Fruit fly (Drosophila melanogaster) whole organism, embryonic: ENCODE results near the gene Arp3.
A peak's percentile ranks its signal among the peaks of the same experiment; 100 is the strongest.

Experiments used
- Adf1 ChIP-seq: fragments of 200-800 bp; sonication (Bioruptor generic); IDR thresholded peaks from 2 replicates; pipeline ENCODE4 v1.3.6; 2022; ENCODE audit warnings: missing biosample characterization, missing genetic modification characterization
- Atf6 ChIP-seq: fragments of 200-800 bp; sonication (Bioruptor generic); IDR thresholded peaks from 2 replicates; pipeline ENCODE4 v1.3.6; 2022; ENCODE audit warnings: missing biosample characterization, missing genetic modification characterization
- C15 ChIP-seq: fragments of 200-800 bp; sonication (Bioruptor generic); IDR thresholded peaks from 3 replicates; pipeline ENCODE4 v1.3.6; 2022; ENCODE audit warnings: missing biosample characterization, missing genetic modification characterization
- CG10147 ChIP-seq: fragments of 200-800 bp; sonication (Bioruptor generic); optimal IDR thresholded peaks from 2 replicates; lab custom pipeline; 2019; ENCODE audit warnings: missing biosample characterization, mild to moderate bottlenecking, missing genetic modification characterization, moderate library complexity
- CG1024 ChIP-seq: fragments of 200-800 bp; sonication (Bioruptor generic); IDR thresholded peaks from 2 replicates; pipeline ENCODE4 v1.3.6; 2022; ENCODE audit warnings: missing biosample characterization, missing genetic modification characterization
- CG10366 ChIP-seq: fragments of 200-800 bp; sonication (Bioruptor generic); IDR thresholded peaks from 2 replicates; pipeline ENCODE4 v1.3.6; 2022; ENCODE audit warnings: missing biosample characterization, missing genetic modification characterization
- CG11504 ChIP-seq: fragments of 200-800 bp; sonication (Bioruptor generic); optimal IDR thresholded peaks from 3 replicates; lab custom pipeline; 2019; ENCODE audit warnings: missing biosample characterization, mild to moderate bottlenecking, missing genetic modification characterization, moderate library complexity
- CG12219 ChIP-seq: fragments of 200-800 bp; sonication (Bioruptor generic); optimal IDR thresholded peaks from 3 replicates; lab custom pipeline; 2018; ENCODE audit warnings: missing biosample characterization, mild to moderate bottlenecking, missing genetic modification characterization
- CG12236 ChIP-seq: fragments of 200-800 bp; sonication (Bioruptor generic); optimal IDR thresholded peaks from 2 replicates; lab custom pipeline; 2016; ENCODE audit warnings: missing biosample characterization, missing genetic modification characterization
- CG12769 ChIP-seq: fragments of 200-800 bp; sonication (Bioruptor generic); optimal IDR thresholded peaks from 2 replicates; lab custom pipeline; 2019; ENCODE audit warnings: missing biosample characterization, mild to moderate bottlenecking, missing genetic modification characterization, moderate library complexity
- CG15269 ChIP-seq: fragments of 200-800 bp; sonication (Bioruptor generic); optimal IDR thresholded peaks from 2 replicates; lab custom pipeline; 2018; ENCODE audit warnings: missing biosample characterization, mild to moderate bottlenecking, missing genetic modification characterization, moderate library complexity
- CG15601 ChIP-seq: fragments of 200-800 bp; sonication (Bioruptor generic); optimal IDR thresholded peaks from 3 replicates; lab custom pipeline; 2019; ENCODE audit warnings: missing biosample characterization, mild to moderate bottlenecking, missing genetic modification characterization, moderate library complexity
- CG1792 ChIP-seq: fragments of 200-800 bp; sonication (Bioruptor generic); optimal IDR thresholded peaks from 2 replicates; lab custom pipeline; 2016; ENCODE audit warnings: missing biosample characterization, missing genetic modification characterization
- CG32532 ChIP-seq: fragments of 200-800 bp; sonication (Bioruptor generic); IDR thresholded peaks from 2 replicates; pipeline ENCODE4 v1.3.6; 2022; ENCODE audit warnings: missing biosample characterization, missing genetic modification characterization
- CG3726 ChIP-seq: fragments of 200-800 bp; sonication (Bioruptor generic); IDR thresholded peaks from 3 replicates; pipeline ENCODE4, ENCODE4 v1.3.6; 2022; ENCODE audit warnings: missing biosample characterization, missing genetic modification characterization
- CG4328 ChIP-seq: fragments of 200-800 bp; sonication (Bioruptor generic); optimal IDR thresholded peaks from 3 replicates; lab custom pipeline; 2017; ENCODE audit warnings: missing biosample characterization, missing genetic modification reagents, missing genetic modification characterization
- CG6813 ChIP-seq: fragments of 200-800 bp; sonication (Bioruptor generic); optimal IDR thresholded peaks from 2 replicates; lab custom pipeline; 2017; ENCODE audit warnings: missing biosample characterization, missing genetic modification characterization, mild to moderate bottlenecking, moderate library complexity, missing genetic modification reagents
- CG7987 ChIP-seq: fragments of 200-800 bp; sonication (Bioruptor generic); optimal IDR thresholded peaks from 2 replicates; lab custom pipeline; 2018; ENCODE audit warnings: missing biosample characterization, mild to moderate bottlenecking, missing genetic modification characterization, moderate library complexity
- CG8478 ChIP-seq: fragments of >200 bp; optimal IDR thresholded peaks from 2 replicates; lab custom pipeline; 2018
- CG9437 ChIP-seq: fragments of 200-800 bp; sonication (Bioruptor generic); optimal IDR thresholded peaks from 2 replicates; lab custom pipeline; 2018; ENCODE audit warnings: missing biosample characterization, mild to moderate bottlenecking, missing genetic modification characterization
- CG9727 ChIP-seq: fragments of 200-800 bp; sonication (Bioruptor generic); optimal IDR thresholded peaks from 3 replicates; lab custom pipeline; 2017; ENCODE audit warnings: missing biosample characterization, mild to moderate bottlenecking, missing genetic modification characterization
- Dbx ChIP-seq: fragments of 200-800 bp; sonication (Bioruptor generic); IDR thresholded peaks from 3 replicates; pipeline ENCODE4 v1.3.6; 2022; ENCODE audit warnings: missing biosample characterization, missing genetic modification characterization
- Deaf1 ChIP-seq: fragments of 200-800 bp; optimal IDR thresholded peaks from 3 replicates; lab custom pipeline; 2019; ENCODE audit warnings: missing biosample characterization, mild to moderate bottlenecking, missing genetic modification characterization, moderate library complexity
- Dfd ChIP-seq, 2 experiments: fragments of >200 bp; optimal IDR thresholded peaks; 2 replicates each; lab custom pipeline; 2017; ENCODE audit warnings: missing biosample characterization in 2 of 2, missing genetic modification characterization in 2 of 2
- Dll ChIP-seq: fragments of 200-800 bp; sonication (Bioruptor generic); IDR thresholded peaks from 4 replicates; pipeline ENCODE4 v1.3.6; 2022; ENCODE audit warnings: missing biosample characterization, missing genetic modification characterization; ENCODE audit not compliant: partially characterized antibody
- Drgx ChIP-seq: fragments of 200-800 bp; sonication (Bioruptor generic); IDR thresholded peaks from 2 replicates; pipeline ENCODE4 v1.3.6; 2022; ENCODE audit warnings: missing biosample characterization, missing genetic modification characterization
- MBD-R2 ChIP-seq: fragments of 200-800 bp; sonication (Bioruptor generic); IDR thresholded peaks from 2 replicates; pipeline ENCODE4 v1.3.6; 2022; ENCODE audit warnings: missing biosample characterization, missing genetic modification characterization
- MESR4 ChIP-seq: fragments of 200-800 bp; sonication (Bioruptor generic); optimal IDR thresholded peaks from 2 replicates; lab custom pipeline; 2018; ENCODE audit warnings: missing biosample characterization, mild to moderate bottlenecking, missing genetic modification characterization, moderate library complexity
- Myb ChIP-seq: fragments of 200-800 bp; sonication (Bioruptor generic); optimal IDR thresholded peaks from 2 replicates; lab custom pipeline; 2016; ENCODE audit warnings: missing biosample characterization, missing genetic modification characterization
- NK7.1 ChIP-seq: fragments of 200-800 bp; sonication (Bioruptor generic); optimal IDR thresholded peaks from 3 replicates; lab custom pipeline; 2016; ENCODE audit warnings: missing biosample characterization, missing genetic modification characterization
- Rfx ChIP-seq: fragments of 200-800 bp; sonication (Bioruptor generic); IDR thresholded peaks from 2 replicates; pipeline ENCODE4 v1.3.6; 2022; ENCODE audit warnings: missing biosample characterization, missing genetic modification characterization
- Side ChIP-seq: fragments of 200-800 bp; sonication (Bioruptor generic); optimal IDR thresholded peaks from 2 replicates; lab custom pipeline; 2016; ENCODE audit warnings: missing biosample characterization, missing genetic modification characterization
- Sry-δ ChIP-seq: fragments of 200-800 bp; sonication (Bioruptor generic); optimal IDR thresholded peaks from 2 replicates; lab custom pipeline; 2016; ENCODE audit warnings: missing biosample characterization, missing genetic modification characterization
- ab ChIP-seq: fragments of 200-800 bp; sonication (Bioruptor generic); optimal IDR thresholded peaks from 2 replicates; lab custom pipeline; 2016; ENCODE audit warnings: missing biosample characterization, missing genetic modification characterization
- abd-A ChIP-seq: fragments of 200-800 bp; sonication (Bioruptor generic); optimal IDR thresholded peaks from 3 replicates; lab custom pipeline; 2019; ENCODE audit warnings: missing biosample characterization, mild to moderate bottlenecking, missing genetic modification characterization, moderate library complexity
- bcd ChIP-seq: fragments of 200-800 bp; sonication (Bioruptor generic); optimal IDR thresholded peaks from 2 replicates; lab custom pipeline; 2017; ENCODE audit warnings: missing biosample characterization, mild to moderate bottlenecking, missing genetic modification characterization
- btn ChIP-seq: fragments of 200-800 bp; sonication (Bioruptor generic); optimal IDR thresholded peaks from 2 replicates; lab custom pipeline; 2016; ENCODE audit warnings: missing biosample characterization, missing genetic modification characterization
- caup ChIP-seq: fragments of 200-800 bp; sonication (Bioruptor generic); optimal IDR thresholded peaks from 3 replicates; lab custom pipeline; 2017; ENCODE audit warnings: missing biosample characterization, mild to moderate bottlenecking, missing genetic modification characterization, moderate library complexity; ENCODE audit not compliant: severe bottlenecking
- gce ChIP-seq: fragments of 200-800 bp; sonication (Bioruptor generic); IDR thresholded peaks from 3 replicates; pipeline ENCODE4 v1.3.6; 2022; ENCODE audit warnings: missing biosample characterization, missing genetic modification characterization
- grau ChIP-seq: fragments of 200-800 bp; optimal IDR thresholded peaks from 3 replicates; lab custom pipeline; 2019; ENCODE audit warnings: missing biosample characterization, mild to moderate bottlenecking, missing genetic modification characterization, moderate library complexity
- grn ChIP-seq: fragments of 200-800 bp; sonication (Bioruptor generic); optimal IDR thresholded peaks from 3 replicates; lab custom pipeline; 2017; ENCODE audit warnings: missing biosample characterization, missing genetic modification characterization
- hth ChIP-seq: fragments of >200 bp; optimal IDR thresholded peaks from 2 replicates; lab custom pipeline; 2017; ENCODE audit warnings: inconsistent platforms
- kay ChIP-seq: fragments of 200-800 bp; sonication (Bioruptor generic); optimal IDR thresholded peaks from 2 replicates; lab custom pipeline; 2016; ENCODE audit warnings: missing biosample characterization, missing genetic modification characterization
- kni ChIP-seq: fragments of 200-800 bp; sonication (Bioruptor generic); optimal IDR thresholded peaks from 3 replicates; lab custom pipeline; 2017; ENCODE audit warnings: mild to moderate bottlenecking, missing biosample characterization, missing genetic modification reagents, missing genetic modification characterization
- prd ChIP-seq, 3 experiments: fragments of >200 bp in 2 of 3; fragments of 200-800 bp in 1 of 3; sonication (Bioruptor generic) in 1 of 3; optimal IDR thresholded peaks in 2 of 3; IDR thresholded peaks in 1 of 3; 2 replicates in 2 of 3; 3 replicates in 1 of 3; pipeline versions ENCODE4 v1.3.6 to Lab custom; 2017 to 2022; ENCODE audit warnings: missing biosample characterization in 1 of 3, missing genetic modification characterization in 1 of 3
- pros ChIP-seq: fragments of 200-800 bp; sonication (Bioruptor generic); optimal IDR thresholded peaks from 3 replicates; lab custom pipeline; 2019; ENCODE audit warnings: missing biosample characterization, mild to moderate bottlenecking, missing genetic modification characterization, moderate library complexity
- psq ChIP-seq: fragments of 200-800 bp; sonication (Bioruptor generic); optimal IDR thresholded peaks from 2 replicates; lab custom pipeline; 2017; ENCODE audit warnings: missing biosample characterization, missing genetic modification characterization
- so ChIP-seq: fragments of 200-800 bp; sonication (Bioruptor generic); IDR thresholded peaks from 3 replicates; pipeline ENCODE4 v1.3.6; 2022; ENCODE audit warnings: missing biosample characterization, missing genetic modification characterization
- yki ChIP-seq: fragments of >200 bp; optimal IDR thresholded peaks from 3 replicates; lab custom pipeline; 2018
- zen ChIP-seq: fragments of 200-800 bp; sonication (Bioruptor generic); optimal IDR thresholded peaks from 3 replicates; lab custom pipeline; 2018; ENCODE audit warnings: missing biosample characterization, mild to moderate bottlenecking, missing genetic modification characterization, moderate library complexity
- zfh2 ChIP-seq: fragments of 200-800 bp; sonication (Bioruptor generic); optimal IDR thresholded peaks from 2 replicates; lab custom pipeline; 2016; ENCODE audit warnings: missing biosample characterization, missing genetic modification characterization

The Arp3 gene

dm6 chr3L:8096106-8096558 lies 19.6 kb downstream of the Arp3 start (continued):
- no peak for TF ChIP-seq Dfd (GFP tag; optimal IDR thresholded peaks at IDR 0.05; lab: Kevin White, UChicago)
- peak; percentile 63 for TF ChIP-seq CG15601 (tag; lab: Kevin White, UChicago)
- peak; percentile 98 for TF ChIP-seq CG10147
- TF ChIP-seq pros (GFP tag; lab: Kevin White, UChicago) = no peak
- TF ChIP-seq abd-A (tag; lab: Kevin White, UChicago) = peak; percentile 56
- TF ChIP-seq Adf1 (GFP tag; lab: Robert Waterston, UW) = peak; percentile 97
- TF ChIP-seq CG11504 = peak; percentile 95
- no peak for TF ChIP-seq CG8478 (lab: Kevin White, UChicago)
- peak; percentile 85 for TF ChIP-seq MBD-R2
- TF ChIP-seq CG4328 = peak; percentile 95
- TF ChIP-seq CG1024 (GFP tag; lab: Robert Waterston, UW) = peak; percentile 59
- TF ChIP-seq CG12219 (GFP tag; lab: Kevin White, UChicago) = peak; percentile 86
- peak; percentile 81 for TF ChIP-seq psq (GFP tag; lab: Kevin White, UChicago)
- peak; percentile 78 for TF ChIP-seq zen
- TF ChIP-seq so = peak; percentile 96
- TF ChIP-seq CG9437 (GFP tag; lab: Kevin White, UChicago) = peak; percentile 91
- TF ChIP-seq hth (lab: Kevin White, UChicago) = no peak
- TF ChIP-seq Atf6 (GFP tag; lab: Robert Waterston, UW) = peak; percentile 98
- no peak for TF ChIP-seq Dll (GFP tag; lab: Robert Waterston, UW)
- peak; percentile 28 for TF ChIP-seq Sry-δ (GFP tag; lab: Kevin White, UChicago)
- TF ChIP-seq CG9727 (GFP tag; lab: Kevin White, UChicago) = peak; percentile 94
- peak; percentile 98 for TF ChIP-seq CG32532
- peak; percentile 73 for TF ChIP-seq CG12769 (tag; lab: Kevin White, UChicago)
- TF ChIP-seq MESR4 (GFP tag; lab: Kevin White, UChicago) = peak; percentile 20
- peak; percentile 98 for TF ChIP-seq Rfx (GFP tag; lab: Robert Waterston, UW)
- TF ChIP-seq zfh2 = peak; percentile 87
- TF ChIP-seq Dbx (GFP tag; lab: Robert Waterston, UW) = peak; percentile 98
- TF ChIP-seq Drgx (GFP tag; lab: Robert Waterston, UW) = peak; percentile 97
- TF ChIP-seq CG15269 = peak; percentile 98
- TF ChIP-seq yki (lab: Kevin White, UChicago) = no peak
- peak; percentile 81 for TF ChIP-seq CG7987 (GFP tag; lab: Kevin White, UChicago)
- peak; percentile 85 for TF ChIP-seq C15 (GFP tag; lab: Robert Waterston, UW)
- TF ChIP-seq bcd (GFP tag; lab: Kevin White, UChicago) = peak; percentile 97
- peak; percentile 92 for TF ChIP-seq Side (GFP tag; lab: Kevin White, UChicago)
- peak; percentile 64 for TF ChIP-seq Myb (GFP tag; lab: Kevin White, UChicago)
- TF ChIP-seq CG3726 (GFP tag; lab: Robert Waterston, UW) = peak; percentile 85; the same call in 2 of the 3 replicates
- TF ChIP-seq ab (GFP tag; lab: Kevin White, UChicago) = peak; percentile 20
- TF ChIP-seq Deaf1 (tag; lab: Kevin White, UChicago) = peak; percentile 81
- peak; percentile 33 for TF ChIP-seq grn (GFP tag; lab: Kevin White, UChicago)
- TF ChIP-seq caup (GFP tag; lab: Kevin White, UChicago) = peak; percentile 98
- TF ChIP-seq grau (tag; lab: Kevin White, UChicago) = peak; percentile 97
- peak; percentile 30 for TF ChIP-seq CG12236 (GFP tag; lab: Kevin White, UChicago)
- TF ChIP-seq prd (optimal IDR thresholded peaks at IDR 0.05; lab: Kevin White, UChicago) = no peak
- peak; percentile 95 for TF ChIP-seq prd (GFP tag; IDR thresholded peaks at IDR 0.05; lab: Robert Waterston, UW)
- peak; percentile 86 for TF ChIP-seq CG6813 (GFP tag; lab: Kevin White, UChicago)
- TF ChIP-seq NK7.1 (GFP tag; lab: Kevin White, UChicago) = peak; percentile 78
- peak; percentile 83 for TF ChIP-seq kay
- TF ChIP-seq CG10366 (GFP tag; lab: Robert Waterston, UW) = peak; percentile 94
- peak; percentile 27 for TF ChIP-seq btn (GFP tag; lab: Kevin White, UChicago)
- peak; percentile 76; the same call in 1 of the 3 replicates for TF ChIP-seq gce (GFP tag; lab: Robert Waterston, UW)
- peak; percentile 74 for TF ChIP-seq CG1792 (GFP tag; lab: Kevin White, UChicago)
- TF ChIP-seq kni (GFP tag; lab: Kevin White, UChicago) = no peak
